Worm (Caenorhabditis elegans): Measurements from ENCODE around the gene sedl-1.

ce11 chrX:1478569-1478968, 38.5 kb upstream of the sedl-1 start:
- TF ChIP-seq tbx-2 (tag; optimal IDR thresholded peaks at IDR 0.05) (no peak), unc-55 (GFP tag; optimal IDR thresholded peaks at IDR 0.05) (no peak), ceh-22 (tag; optimal IDR thresholded peaks at IDR 0.05) (no peak), F13H6.1 (tag; optimal IDR thresholded peaks at IDR 0.05) (no peak), ama-1 (optimal IDR thresholded peaks at IDR 0.05) (no peak), tbx-7 (tag; optimal IDR thresholded peaks at IDR 0.05) (no peak)
